Worm (Caenorhabditis elegans) whole organism, L2 larva: ENCODE results near the gene F25B3.2.

Experiments
- aly-2 ChIP-seq: fragments of 150-350 bp; optimal IDR thresholded peaks from 2 replicates; lab custom pipeline; 2014; ENCODE audit warnings: missing biosample characterization, missing genetic modification characterization
- ama-1 ChIP-seq: fragments of 150-350 bp; optimal IDR thresholded peaks from 2 replicates; lab custom pipeline; 2018; ENCODE audit warnings: inconsistent platforms
- ceh-82 ChIP-seq: fragments of 150-350 bp; optimal IDR thresholded peaks from 2 replicates; lab custom pipeline; 2014; ENCODE audit warnings: missing biosample characterization, missing genetic modification characterization
- elt-1 ChIP-seq: fragments of 150-350 bp; optimal IDR thresholded peaks from 2 replicates; lab custom pipeline; 2014; ENCODE audit warnings: missing biosample characterization, missing genetic modification characterization
- lin-13 ChIP-seq: fragments of 150-350 bp; optimal IDR thresholded peaks from 2 replicates; lab custom pipeline; 2014; ENCODE audit warnings: missing biosample characterization, missing genetic modification reagents, missing genetic modification characterization
- nhr-25 ChIP-seq: fragments of 150-350 bp; sonication (generic microtip); optimal IDR thresholded peaks from 3 replicates; lab custom pipeline; 2014; ENCODE audit warnings: missing biosample characterization, missing genetic modification characterization
- nhr-6 ChIP-seq: fragments of 150-350 bp; optimal IDR thresholded peaks from 2 replicates; lab custom pipeline; 2014; ENCODE audit warnings: missing biosample characterization, missing genetic modification characterization
- nhr-77 ChIP-seq: fragments of 150-350 bp; optimal IDR thresholded peaks from 2 replicates; lab custom pipeline; 2014; ENCODE audit warnings: missing biosample characterization, missing genetic modification characterization
- snpc-4 ChIP-seq: fragments of 150-350 bp; optimal IDR thresholded peaks from 2 replicates; lab custom pipeline; 2014; ENCODE audit warnings: missing biosample characterization, missing genetic modification characterization

DNA sequence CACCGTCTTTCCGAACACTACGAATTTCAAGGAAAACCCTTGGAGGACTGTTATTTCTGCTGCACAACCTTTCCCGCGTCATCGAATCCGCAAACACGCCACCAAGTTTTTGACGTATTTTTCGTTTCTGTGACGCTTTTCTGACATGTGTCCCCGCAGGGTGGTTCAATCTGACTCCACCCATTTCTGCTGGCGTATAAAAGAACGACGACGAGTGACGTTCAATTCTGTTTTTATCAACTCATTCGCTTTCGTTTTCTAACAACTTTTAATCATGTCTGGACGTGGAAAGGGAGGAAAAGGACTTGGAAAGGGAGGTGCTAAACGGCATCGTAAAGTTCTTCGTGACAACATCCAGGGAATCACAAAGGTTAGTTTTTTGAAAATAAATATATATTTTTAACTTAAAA is 30.2 kb upstream of the F25B3.2 start, which contains the start of gene his-37:
- TF ChIP-seq lin-13: peak; percentile 98
- TF ChIP-seq nhr-77 (tag; lab: Kevin White, UChicago): peak; percentile 92
- TF ChIP-seq aly-2: no peak
- peak; percentile 89 for TF ChIP-seq ama-1
- no peak for TF ChIP-seq elt-1 (tag; lab: Kevin White, UChicago)
- peak; percentile 99 for TF ChIP-seq nhr-6
- peak; percentile 88 for TF ChIP-seq ceh-82 (tag; lab: Kevin White, UChicago)
- TF ChIP-seq snpc-4: peak; percentile 93
- peak; percentile 99 for TF ChIP-seq nhr-25
